Worm (Caenorhabditis elegans) whole organism, L1 larva: ENCODE measurements around the gene cyp-31A3.

Experiments used
- C16A3.4 ChIP-seq: fragments of 150-350 bp; optimal IDR thresholded peaks from 2 replicates; lab custom pipeline; 2014; ENCODE audit warnings: missing biosample characterization, missing genetic modification characterization
- F16B12.6 ChIP-seq: fragments of 150-350 bp; optimal IDR thresholded peaks from 2 replicates; lab custom pipeline; 2014; ENCODE audit warnings: missing biosample characterization, missing genetic modification characterization
- aha-1 ChIP-seq: fragments of 150-350 bp; optimal IDR thresholded peaks from 2 replicates; lab custom pipeline; 2014; ENCODE audit warnings: missing biosample characterization, missing genetic modification characterization
- alr-1 ChIP-seq: fragments of 200-800 bp; sonication (Bioruptor generic); optimal IDR thresholded peaks from 2 replicates; lab custom pipeline; 2018; ENCODE audit warnings: borderline replicate concordance, mild to moderate bottlenecking, missing genetic modification characterization, missing compliant biosample characterization
- blmp-1 ChIP-seq: fragments of 150-350 bp; optimal IDR thresholded peaks from 2 replicates; lab custom pipeline; 2014; ENCODE audit warnings: missing biosample characterization, missing genetic modification characterization
- ceh-63 ChIP-seq: fragments of 200-800 bp; sonication (Bioruptor generic); optimal IDR thresholded peaks from 2 replicates; lab custom pipeline; 2018; ENCODE audit warnings: mild to moderate bottlenecking, missing genetic modification characterization, missing compliant biosample characterization
- ceh-8 ChIP-seq: fragments of 200-800 bp; sonication (Bioruptor generic); optimal IDR thresholded peaks from 2 replicates; lab custom pipeline; 2018; ENCODE audit warnings: mild to moderate bottlenecking, missing genetic modification characterization, moderate library complexity, missing compliant biosample characterization
- ceh-82 ChIP-seq, 3 experiments: fragments of 150-350 bp in 1 of 3; sonication (generic microtip) in 2 of 3; optimal IDR thresholded peaks; 2 replicates each; lab custom pipeline; 2014 to 2017; ENCODE audit warnings: missing biosample characterization in 3 of 3, missing genetic modification characterization in 3 of 3
- ceh-88 ChIP-seq: fragments of 200-800 bp; sonication (Bioruptor generic); IDR thresholded peaks from 2 replicates; pipeline ENCODE4 v1.3.6; 2022; ENCODE audit warnings: missing genetic modification characterization, missing compliant biosample characterization
- ceh-90 ChIP-seq: sonication (generic microtip); optimal IDR thresholded peaks from 2 replicates; lab custom pipeline; 2016; ENCODE audit warnings: missing genetic modification characterization, missing compliant biosample characterization
- ces-1 ChIP-seq: fragments of 150-350 bp; optimal IDR thresholded peaks from 2 replicates; lab custom pipeline; 2014; ENCODE audit warnings: missing biosample characterization, missing genetic modification reagents, missing genetic modification characterization
- dpl-1 ChIP-seq, 3 experiments: fragments of 150-350 bp in 2 of 3; sonication (generic microtip) in 1 of 3; optimal IDR thresholded peaks; 2 replicates each; lab custom pipeline; 2014 to 2017; ENCODE audit warnings: missing biosample characterization in 3 of 3, missing genetic modification characterization in 3 of 3, missing genetic modification reagents in 3 of 3
- dsc-1 ChIP-seq: sonication (generic microtip); optimal IDR thresholded peaks from 2 replicates; lab custom pipeline; 2016; ENCODE audit warnings: mild to moderate bottlenecking, missing genetic modification characterization, missing compliant biosample characterization
- efl-3 ChIP-seq: fragments of 200-800 bp; sonication (Bioruptor generic); optimal IDR thresholded peaks from 2 replicates; lab custom pipeline; 2018; ENCODE audit warnings: mild to moderate bottlenecking, missing genetic modification characterization, missing compliant biosample characterization
- elt-3 ChIP-seq, 6 experiments: fragments of 150-350 bp in 1 of 6; sonication (generic microtip); optimal IDR thresholded peaks; 2 replicates each; lab custom pipeline; 2017 to 2018; ENCODE audit warnings: missing biosample characterization in 6 of 6, missing genetic modification characterization in 6 of 6, inconsistent platforms in 1 of 6
- fkh-8 ChIP-seq: sonication (generic microtip); optimal IDR thresholded peaks from 2 replicates; lab custom pipeline; 2016; ENCODE audit warnings: mild to moderate bottlenecking, missing genetic modification characterization, missing compliant biosample characterization
- grh-1 ChIP-seq: fragments of 200-800 bp; sonication (Bioruptor generic); IDR thresholded peaks from 2 replicates; pipeline ENCODE4 v1.3.6; 2022; ENCODE audit warnings: missing genetic modification reagents, missing genetic modification characterization, missing compliant biosample characterization
- hlh-17 ChIP-seq: fragments of 200-800 bp; sonication (Bioruptor generic); optimal IDR thresholded peaks from 2 replicates; lab custom pipeline; 2018; ENCODE audit warnings: missing genetic modification characterization, mild to moderate bottlenecking, missing compliant biosample characterization, moderate library complexity, borderline replicate concordance
- hlh-4 ChIP-seq: sonication (generic microtip); optimal IDR thresholded peaks from 2 replicates; lab custom pipeline; 2016; ENCODE audit warnings: mild to moderate bottlenecking, missing genetic modification characterization, missing compliant biosample characterization
- hpl-2 ChIP-seq: fragments of 150-350 bp; optimal IDR thresholded peaks from 2 replicates; lab custom pipeline; 2014; ENCODE audit warnings: missing biosample characterization, missing genetic modification reagents, missing genetic modification characterization
- irx-1 ChIP-seq: sonication (generic microtip); optimal IDR thresholded peaks from 2 replicates; lab custom pipeline; 2016; ENCODE audit warnings: missing genetic modification characterization, missing compliant biosample characterization
- isw-1 ChIP-seq: fragments of 200-800 bp; sonication (Bioruptor generic); IDR thresholded peaks from 2 replicates; pipeline ENCODE4 v1.3.6; 2022; ENCODE audit warnings: missing genetic modification characterization, missing compliant biosample characterization
- jun-1 ChIP-seq: fragments of 150-350 bp; optimal IDR thresholded peaks from 2 replicates; lab custom pipeline; 2014; ENCODE audit warnings: missing biosample characterization, missing genetic modification reagents, missing genetic modification characterization
- lin-15B ChIP-seq: fragments of 150-350 bp; sonication (generic microtip); optimal IDR thresholded peaks from 3 replicates; lab custom pipeline; 2014; ENCODE audit warnings: missing biosample characterization, missing genetic modification characterization
- lin-39 ChIP-seq: fragments of 150-350 bp; optimal IDR thresholded peaks from 2 replicates; lab custom pipeline; 2014; ENCODE audit warnings: missing biosample characterization, missing genetic modification reagents, missing genetic modification characterization
- mdl-1 ChIP-seq, 2 experiments: fragments of 150-350 bp; optimal IDR thresholded peaks; 2 replicates each; lab custom pipeline; 2014 to 2017; ENCODE audit warnings: missing biosample characterization in 2 of 2, missing genetic modification characterization in 2 of 2, inconsistent platforms in 1 of 2
- mef-2 ChIP-seq: fragments of 150-350 bp; optimal IDR thresholded peaks from 2 replicates; lab custom pipeline; 2014; ENCODE audit warnings: missing biosample characterization, missing genetic modification characterization
- nhr-19 ChIP-seq: fragments of 200-800 bp; sonication (Bioruptor generic); conservative IDR thresholded peaks from 2 replicates; pipeline ENCODE4 v1.3.6; 2022; ENCODE audit warnings: missing genetic modification characterization, missing compliant biosample characterization
- nhr-20 ChIP-seq: sonication (generic microtip); optimal IDR thresholded peaks from 2 replicates; lab custom pipeline; 2016; ENCODE audit warnings: mild to moderate bottlenecking, missing genetic modification characterization, missing compliant biosample characterization
- nhr-237 ChIP-seq: fragments of 150-350 bp; optimal IDR thresholded peaks from 2 replicates; lab custom pipeline; 2014; ENCODE audit warnings: missing biosample characterization, missing genetic modification characterization
- nhr-28 ChIP-seq: fragments of 150-350 bp; optimal IDR thresholded peaks from 2 replicates; lab custom pipeline; 2014; ENCODE audit warnings: missing biosample characterization, missing genetic modification characterization
- nhr-47 ChIP-seq: sonication (generic microtip); optimal IDR thresholded peaks from 2 replicates; lab custom pipeline; 2016; ENCODE audit warnings: mild to moderate bottlenecking, missing genetic modification characterization, moderate library complexity, missing compliant biosample characterization
- nhr-71 ChIP-seq: sonication (generic microtip); optimal IDR thresholded peaks from 2 replicates; lab custom pipeline; 2016; ENCODE audit warnings: mild to moderate bottlenecking, missing genetic modification characterization, moderate library complexity, missing compliant biosample characterization
- nhr-77 ChIP-seq: fragments of 150-350 bp; optimal IDR thresholded peaks from 2 replicates; lab custom pipeline; 2014; ENCODE audit warnings: missing biosample characterization, missing genetic modification characterization
- nhr-84 ChIP-seq: sonication (generic microtip); optimal IDR thresholded peaks from 2 replicates; lab custom pipeline; 2017; ENCODE audit warnings: missing biosample characterization, missing genetic modification characterization
- nhr-85 ChIP-seq: sonication (generic microtip); peaks from one replicate; lab custom pipeline; 2016; ENCODE audit warnings: missing genetic modification characterization, inconsistent platforms, missing compliant biosample characterization
- nhr-90 ChIP-seq: sonication (generic microtip); optimal IDR thresholded peaks from 2 replicates; lab custom pipeline; 2016; ENCODE audit warnings: mild to moderate bottlenecking, missing genetic modification characterization, missing compliant biosample characterization; ENCODE audit not compliant: poor library complexity
- pag-3 ChIP-seq: sonication (generic microtip); optimal IDR thresholded peaks from 2 replicates; lab custom pipeline; 2017; ENCODE audit warnings: missing genetic modification characterization, mild to moderate bottlenecking, missing compliant biosample characterization, antibody characterized with exemption, borderline replicate concordance; ENCODE audit not compliant: insufficient read depth
- pax-3 ChIP-seq: fragments of 200-800 bp; sonication (Bioruptor generic); optimal IDR thresholded peaks from 2 replicates; lab custom pipeline; 2018; ENCODE audit warnings: mild to moderate bottlenecking, missing genetic modification characterization, moderate library complexity, missing compliant biosample characterization
- rnt-1 ChIP-seq: sonication (generic microtip); optimal IDR thresholded peaks from 2 replicates; lab custom pipeline; 2016; ENCODE audit warnings: mild to moderate bottlenecking, missing genetic modification characterization, moderate library complexity, missing compliant biosample characterization
- snpc-4 ChIP-seq: fragments of 150-350 bp; optimal IDR thresholded peaks from 2 replicates; lab custom pipeline; 2014; ENCODE audit warnings: missing biosample characterization, missing genetic modification characterization
- snu-23 ChIP-seq: sonication (generic microtip); optimal IDR thresholded peaks from 2 replicates; lab custom pipeline; 2016; ENCODE audit warnings: missing genetic modification characterization, missing compliant biosample characterization
- sox-4 ChIP-seq: sonication (generic microtip); optimal IDR thresholded peaks from 2 replicates; lab custom pipeline; 2016; ENCODE audit warnings: missing genetic modification characterization, missing compliant biosample characterization
- sup-37 ChIP-seq: fragments of 200-800 bp; sonication (Bioruptor generic); optimal IDR thresholded peaks from 2 replicates; lab custom pipeline; 2018; ENCODE audit warnings: mild to moderate bottlenecking, missing genetic modification characterization, missing compliant biosample characterization
- tbx-2 ChIP-seq: sonication (generic microtip); optimal IDR thresholded peaks from 2 replicates; lab custom pipeline; 2016; ENCODE audit warnings: missing genetic modification characterization, missing compliant biosample characterization
- tlp-1 ChIP-seq: fragments of 150-350 bp; optimal IDR thresholded peaks from 2 replicates; lab custom pipeline; 2014; ENCODE audit warnings: missing biosample characterization, missing genetic modification characterization
- unc-130 ChIP-seq: fragments of 150-350 bp; optimal IDR thresholded peaks from 2 replicates; lab custom pipeline; 2017; ENCODE audit warnings: missing biosample characterization, missing genetic modification characterization, inconsistent platforms
- unc-30 ChIP-seq: sonication (generic microtip); optimal IDR thresholded peaks from 2 replicates; lab custom pipeline; 2017; ENCODE audit warnings: missing biosample characterization, missing genetic modification characterization
- unc-62 ChIP-seq: fragments of 150-350 bp; optimal IDR thresholded peaks from 2 replicates; lab custom pipeline; 2014; ENCODE audit warnings: missing biosample characterization, missing genetic modification reagents, missing genetic modification characterization
- unc-98 ChIP-seq: fragments of 200-800 bp; sonication (Bioruptor generic); IDR thresholded peaks from 2 replicates; pipeline ENCODE4 v1.3.6; 2022; ENCODE audit warnings: missing genetic modification characterization, missing compliant biosample characterization
- vab-15 ChIP-seq: sonication (generic microtip); optimal IDR thresholded peaks from 2 replicates; lab custom pipeline; 2017; ENCODE audit warnings: missing genotype, mild to moderate bottlenecking, missing genetic modification characterization, missing compliant biosample characterization
- ztf-11 ChIP-seq, 2 experiments: sonication (generic microtip); optimal IDR thresholded peaks; 2 replicates each; lab custom pipeline; 2016 to 2017; ENCODE audit warnings: missing genetic modification characterization in 2 of 2, missing biosample characterization in 1 of 2, missing compliant biosample characterization in 1 of 2
- ztf-4 ChIP-seq: fragments of 150-350 bp; optimal IDR thresholded peaks from 2 replicates; lab custom pipeline; 2014; ENCODE audit warnings: missing biosample characterization, missing genetic modification characterization

The cyp-31A3 gene

DNA sequence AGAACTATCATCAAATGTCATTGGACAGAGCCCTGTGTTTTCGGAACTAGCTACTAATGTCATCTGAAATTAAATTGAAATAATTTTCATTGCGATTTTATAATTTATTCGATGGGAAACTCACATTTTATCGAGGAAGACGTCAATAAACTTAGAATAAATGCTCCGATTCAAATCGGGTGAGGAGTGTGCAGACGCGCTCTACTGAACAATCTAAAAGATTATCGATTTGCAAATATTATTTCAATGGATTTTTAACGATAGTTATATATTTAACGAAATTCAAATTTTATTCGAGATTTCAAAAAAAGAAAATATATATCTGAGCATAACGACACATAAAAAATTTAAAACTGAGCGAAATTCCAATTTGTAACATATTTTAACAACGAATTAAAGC lies 38.3 kb downstream of the cyp-31A3 start, which contains the start of gene eor-1 (continued):
- no peak for TF ChIP-seq hpl-2 (GFP tag; lab: Kevin White, UChicago)
- TF ChIP-seq sox-4 (tag; lab: Kevin White, UChicago), result no peak
- peak; percentile 14 for TF ChIP-seq F16B12.6
- no peak for TF ChIP-seq unc-62 (GFP tag; lab: Kevin White, UChicago)
- no peak for TF ChIP-seq irx-1 (tag; lab: Kevin White, UChicago)
- TF ChIP-seq grh-1 (GFP tag; lab: Robert Waterston, UW), result no peak
- peak; percentile 30 for TF ChIP-seq lin-15B
- TF ChIP-seq nhr-28 (tag; lab: Kevin White, UChicago), result no peak
- TF ChIP-seq tbx-2 (tag; lab: Kevin White, UChicago), result peak; percentile 26
- TF ChIP-seq unc-30, result no peak
- TF ChIP-seq elt-3 (tag; optimal IDR thresholded peaks at IDR 0.05; lab: Kevin White, UChicago), result no peak
- no peak for TF ChIP-seq pax-3
- TF ChIP-seq nhr-85 (tag; lab: Kevin White, UChicago), result peak; percentile 67
- TF ChIP-seq sup-37 (GFP tag; lab: Kevin White, UChicago), result no peak
- no peak for TF ChIP-seq ceh-90
- TF ChIP-seq nhr-71 (tag; lab: Kevin White, UChicago), result no peak
- TF ChIP-seq ztf-11 (tag; optimal IDR thresholded peaks at IDR 0.05; lab: Kevin White, UChicago), result no peak
- no peak for TF ChIP-seq nhr-47 (tag; lab: Kevin White, UChicago)
- no peak for TF ChIP-seq snpc-4 (tag; lab: Kevin White, UChicago)
- peak; percentile 17 for TF ChIP-seq rnt-1 (tag; lab: Kevin White, UChicago)
- TF ChIP-seq nhr-90 (tag; lab: Kevin White, UChicago), result no peak
- peak; percentile 62 for TF ChIP-seq snu-23 (GFP tag; lab: Kevin White, UChicago)
- TF ChIP-seq unc-130 (tag; lab: Kevin White, UChicago), result no peak
- no peak for TF ChIP-seq ztf-4 (tag; lab: Kevin White, UChicago)
- no peak for TF ChIP-seq hlh-4 (tag; lab: Kevin White, UChicago)
- TF ChIP-seq vab-15, result no peak
- TF ChIP-seq nhr-237 (tag; lab: Kevin White, UChicago), result no peak
- TF ChIP-seq dpl-1 (GFP tag; optimal IDR thresholded peaks at IDR 0.05; lab: Kevin White, UChicago), result peak; percentile 15 to 69 (median 22)
- peak; percentile 41 for TF ChIP-seq nhr-20
- no peak for TF ChIP-seq ces-1 (GFP tag; lab: Kevin White, UChicago)
- no peak for TF ChIP-seq hlh-17 (GFP tag; lab: Kevin White, UChicago)
- no peak for TF ChIP-seq jun-1 (tag; lab: Kevin White, UChicago)
- TF ChIP-seq dsc-1, result peak; percentile 26
- no peak for TF ChIP-seq ceh-8 (GFP tag; lab: Kevin White, UChicago)
- no peak for TF ChIP-seq isw-1 (GFP tag; lab: Robert Waterston, UW)
- no peak for TF ChIP-seq lin-39 (tag; lab: Kevin White, UChicago)
- TF ChIP-seq efl-3 (GFP tag; lab: Kevin White, UChicago), result no peak
- TF ChIP-seq aha-1 (tag; lab: Kevin White, UChicago), result no peak
- TF ChIP-seq unc-98 (GFP tag; lab: Robert Waterston, UW), result no peak
- no peak for TF ChIP-seq mef-2 (tag; lab: Kevin White, UChicago)
- no peak for TF ChIP-seq blmp-1 (tag; lab: Kevin White, UChicago)
- TF ChIP-seq fkh-8 (tag; lab: Kevin White, UChicago), result no peak
- no peak for TF ChIP-seq alr-1 (tag; lab: Kevin White, UChicago)
- TF ChIP-seq nhr-84, result no peak
- TF ChIP-seq mdl-1 (tag; optimal IDR thresholded peaks at IDR 0.05; lab: Kevin White, UChicago), result no peak
- TF ChIP-seq nhr-19 (GFP tag; lab: Robert Waterston, UW), result 0 out of 2 replicates have a peak, but pooled peaks have one; percentile 2
- no peak for TF ChIP-seq ceh-88 (GFP tag; lab: Robert Waterston, UW)
- TF ChIP-seq tlp-1 (tag; lab: Kevin White, UChicago), result no peak
- no peak for TF ChIP-seq ceh-82 (tag; optimal IDR thresholded peaks at IDR 0.05; lab: Kevin White, UChicago)
- no peak for TF ChIP-seq pag-3 (tag; lab: Kevin White, UChicago)
- no peak for TF ChIP-seq ceh-63 (GFP tag; lab: Kevin White, UChicago)
- peak; percentile 32 for TF ChIP-seq C16A3.4
- no peak for TF ChIP-seq nhr-77
